Fruit fly (Drosophila melanogaster): ENCODE results near the gene Set8.
A peak's percentile ranks its signal among the peaks of the same experiment; 100 is the strongest.

Set8 gene

dm6 chr3R:14288669-14289383 lies 27.0 kb upstream of the Set8 start, which contains the start of gene red (continued):
- TF ChIP-seq Fer3 (tag; optimal IDR thresholded peaks at IDR 0.05) (peak; percentile 83), CG18011 (GFP tag; optimal IDR thresholded peaks at IDR 0.05) (peak; percentile 54), prd (optimal IDR thresholded peaks at IDR 0.05) (no peak), prd (GFP tag; IDR thresholded peaks at IDR 0.05) (peak; percentile 72), abd-A (tag; optimal IDR thresholded peaks at IDR 0.05) (peak; percentile 35), CG11723 (GFP tag; optimal IDR thresholded peaks at IDR 0.05) (peak; percentile 61), CG7839 (tag; optimal IDR thresholded peaks at IDR 0.05) (peak; percentile 84), CG4424 (GFP tag; optimal IDR thresholded peaks at IDR 0.05) (peak; percentile 56), Sry-β (GFP tag; optimal IDR thresholded peaks at IDR 0.05) (no peak), Optix (GFP tag; IDR thresholded peaks at IDR 0.05) (0 out of 3 replicates have a peak, but pooled peaks have one; percentile 33), CG8388 (GFP tag; optimal IDR thresholded peaks at IDR 0.05) (peak; percentile 54), stc (GFP tag; IDR thresholded peaks at IDR 0.05) (peak; percentile 52), CG3995 (GFP tag; optimal IDR thresholded peaks at IDR 0.05) (peak; percentile 83), CG1529 (GFP tag; optimal IDR thresholded peaks at IDR 0.05) (peak; percentile 63), danr (GFP tag; IDR thresholded peaks at IDR 0.05) (peak; percentile 58; the same call in 1 of the 2 replicates), Sox102F (GFP tag; optimal IDR thresholded peaks at IDR 0.05) (peak; percentile 82), cg (GFP tag; optimal IDR thresholded peaks at IDR 0.05) (peak; percentile 31), nau (GFP tag; optimal IDR thresholded peaks at IDR 0.05) (peak; percentile 43), cato (GFP tag; optimal IDR thresholded peaks at IDR 0.05; ENCODE audit: borderline replicate concordance) (peak; percentile 4), fru (optimal IDR thresholded peaks at IDR 0.05) (no peak), sisA (GFP tag; IDR thresholded peaks at IDR 0.05) (peak; percentile 70), CG8281 (tag; optimal IDR thresholded peaks at IDR 0.05) (peak; percentile 16), CrebB (tag; optimal IDR thresholded peaks at IDR 0.05) (peak; percentile 27), CG3065 (GFP tag; optimal IDR thresholded peaks at IDR 0.05) (no peak), CG9609 (GFP tag; optimal IDR thresholded peaks at IDR 0.05) (peak; percentile 50), fd64A (GFP tag; optimal IDR thresholded peaks at IDR 0.05) (peak; percentile 45), az2 (GFP tag; optimal IDR thresholded peaks at IDR 0.05) (peak; percentile 63), zen (tag; optimal IDR thresholded peaks at IDR 0.05) (no peak), CG3726 (GFP tag; IDR thresholded peaks at IDR 0.05) (no peak), CG18262 (tag; optimal IDR thresholded peaks at IDR 0.05) (peak; percentile 74), wek (GFP tag; optimal IDR thresholded peaks at IDR 0.05) (peak; percentile 26), Hand (GFP tag; optimal IDR thresholded peaks at IDR 0.05) (peak; percentile 70), CG6689 (GFP tag; IDR thresholded peaks at IDR 0.05) (peak; percentile 67), CG2202 (tag; optimal IDR thresholded peaks at IDR 0.05) (peak; percentile 9), shn (GFP tag; optimal IDR thresholded peaks at IDR 0.05) (no peak), br (optimal IDR thresholded peaks at IDR 0.05) (no peak), CG4617 (GFP tag; optimal IDR thresholded peaks at IDR 0.05; ENCODE audit: borderline replicate concordance) (no peak)

- TF ChIP-seq Mrtf (GFP tag; IDR thresholded peaks at IDR 0.05) (no peak), Opbp (GFP tag; IDR thresholded peaks at IDR 0.05; ENCODE audit: partially characterized antibody) (no peak), Sry-β (GFP tag; optimal IDR thresholded peaks at IDR 0.05) (no peak), CG9817 (tag; optimal IDR thresholded peaks at IDR 0.05) (peak; percentile 19), CG12071 (GFP tag; optimal IDR thresholded peaks at IDR 0.05) (no peak), chif (GFP tag; optimal IDR thresholded peaks at IDR 0.05) (no peak), hb (GFP tag; IDR thresholded peaks at IDR 0.05; ENCODE audit: partially characterized antibody) (no peak), CG33213 (GFP tag; optimal IDR thresholded peaks at IDR 0.05) (no peak), btn (GFP tag; optimal IDR thresholded peaks at IDR 0.05) (no peak), Antp (GFP tag; optimal IDR thresholded peaks at IDR 0.05) (no peak), H15 (GFP tag; IDR thresholded peaks at IDR 0.05) (no peak), cg (GFP tag; optimal IDR thresholded peaks at IDR 0.05) (peak; percentile 28), CG10321 (GFP tag; IDR thresholded peaks at IDR 0.05) (no peak), CG4424 (GFP tag; optimal IDR thresholded peaks at IDR 0.05) (no peak), fd3F (GFP tag; optimal IDR thresholded peaks at IDR 0.05) (no peak)
Measured at dm6 chr3R:14289958-14290835, 25.6 kb upstream of the Set8 start.

Measured in whole organism, embryonic.